Worm (Caenorhabditis elegans): Measurements from ENCODE around the gene srh-24.
"Not testable (repeated sequence)": the region's sequence is repeated elsewhere in the genome, so short reads cannot be mapped to it uniquely, and the experiment has no call there.

DNA sequence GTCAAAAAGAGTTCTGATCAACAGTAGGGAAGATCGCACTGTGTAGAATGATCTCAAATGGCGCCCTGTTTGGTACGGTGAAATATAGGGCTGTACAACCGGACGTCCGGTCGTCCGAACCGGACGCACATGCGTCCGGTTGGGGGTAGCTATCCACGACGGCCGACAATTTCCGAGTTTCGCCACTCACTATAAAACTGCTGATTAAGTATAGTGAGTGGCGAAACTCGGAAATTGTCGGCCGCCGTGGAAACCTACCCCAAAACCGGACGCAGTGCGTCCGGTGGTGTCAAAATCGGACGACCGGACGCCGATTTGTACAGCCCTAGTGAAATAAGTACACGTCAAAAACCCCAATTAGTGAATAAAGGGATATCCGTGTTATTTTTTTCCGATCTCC, 31.2 kb upstream of the srh-24 start:
- not testable (repeated sequence) for TF ChIP-seq Y79H2A.3 (GFP tag; conservative IDR thresholded peaks at IDR 0.05); ekl-4 (GFP tag; IDR thresholded peaks at IDR 0.05); attf-6 (GFP tag; IDR thresholded peaks at IDR 0.05); unc-62 (GFP tag; optimal IDR thresholded peaks at IDR 0.05); nfya-1 (tag; optimal IDR thresholded peaks at IDR 0.05; ENCODE audit: borderline replicate concordance, insufficient read depth); hmg-20 (GFP tag; IDR thresholded peaks at IDR 0.05); ccch-3 (GFP tag; optimal IDR thresholded peaks at IDR 0.05); madf-3 (GFP tag; IDR thresholded peaks at IDR 0.05); Y56A3A.18 (GFP tag; IDR thresholded peaks at IDR 0.05); sea-2 (GFP tag; IDR thresholded peaks at IDR 0.05); F52B5.7 (tag; optimal IDR thresholded peaks at IDR 0.05)
- peak; percentile 32 for TF ChIP-seq snpc-4 (GFP tag; optimal IDR thresholded peaks at IDR 0.05)
- peak in 3 of 4 experiments; percentile 58 to 90 (median 89) for TF ChIP-seq snpc-4 (tag; optimal IDR thresholded peaks at IDR 0.05)

All from whole organism, young adult.